Worm (Caenorhabditis elegans) whole organism, late embryonic: ENCODE results near the gene dos-3.

Experiments
- C08G9.2 ChIP-seq: sonication (generic microtip); optimal IDR thresholded peaks from 2 replicates; lab custom pipeline; 2016; ENCODE audit warnings: mild to moderate bottlenecking, missing genetic modification characterization, moderate library complexity, missing compliant biosample characterization
- F13H6.1 ChIP-seq: sonication (generic microtip); optimal IDR thresholded peaks from 2 replicates; lab custom pipeline; 2016; ENCODE audit warnings: missing genetic modification characterization, missing compliant biosample characterization
- T23F11.4 ChIP-seq: fragments of 200-800 bp; sonication (Bioruptor generic); optimal IDR thresholded peaks from 2 replicates; lab custom pipeline; 2018; ENCODE audit warnings: mild to moderate bottlenecking, missing genetic modification characterization, missing compliant biosample characterization
- ceh-14 ChIP-seq: sonication (generic microtip); optimal IDR thresholded peaks from 2 replicates; lab custom pipeline; 2016; ENCODE audit warnings: missing genotype, missing genetic modification characterization, missing compliant biosample characterization
- ceh-19 ChIP-seq: fragments of 200-800 bp; sonication (Bioruptor generic); optimal IDR thresholded peaks from 2 replicates; lab custom pipeline; 2018; ENCODE audit warnings: mild to moderate bottlenecking, missing genetic modification characterization, missing compliant biosample characterization
- ceh-22 ChIP-seq: sonication (generic microtip); optimal IDR thresholded peaks from 2 replicates; lab custom pipeline; 2017; ENCODE audit warnings: missing biosample characterization, missing genetic modification characterization
- ceh-24 ChIP-seq: sonication (generic microtip); optimal IDR thresholded peaks from 2 replicates; lab custom pipeline; 2016; ENCODE audit warnings: mild to moderate bottlenecking, missing genetic modification characterization, missing compliant biosample characterization
- ceh-30 ChIP-seq: fragments of 150-350 bp; optimal IDR thresholded peaks from 2 replicates; lab custom pipeline; 2014; ENCODE audit warnings: missing biosample characterization, missing genetic modification characterization
- ceh-31 ChIP-seq: sonication (generic microtip); optimal IDR thresholded peaks from 2 replicates; lab custom pipeline; 2016; ENCODE audit warnings: missing genetic modification characterization, missing compliant biosample characterization
- ceh-34 ChIP-seq: sonication (generic microtip); optimal IDR thresholded peaks from 2 replicates; lab custom pipeline; 2016; ENCODE audit warnings: mild to moderate bottlenecking, missing genetic modification characterization, missing compliant biosample characterization
- ceh-48 ChIP-seq: sonication (generic microtip); optimal IDR thresholded peaks from 2 replicates; lab custom pipeline; 2016; ENCODE audit warnings: missing genetic modification characterization, inconsistent platforms, missing compliant biosample characterization
- dmd-4 ChIP-seq: sonication (generic microtip); optimal IDR thresholded peaks from 2 replicates; lab custom pipeline; 2016; ENCODE audit warnings: borderline replicate concordance, missing genetic modification characterization, missing compliant biosample characterization
- dve-1 ChIP-seq: sonication (generic microtip); optimal IDR thresholded peaks from 2 replicates; lab custom pipeline; 2017; ENCODE audit warnings: antibody characterized with exemption, mild to moderate bottlenecking, missing genetic modification characterization, missing compliant biosample characterization
- elt-4 ChIP-seq: sonication (generic microtip); optimal IDR thresholded peaks from 2 replicates; lab custom pipeline; 2016; ENCODE audit warnings: missing genetic modification characterization, missing compliant biosample characterization
- ets-4 ChIP-seq: sonication (generic microtip); optimal IDR thresholded peaks from 2 replicates; lab custom pipeline; 2016; ENCODE audit warnings: missing genetic modification characterization, missing compliant biosample characterization
- eyg-1 ChIP-seq: sonication (generic microtip); optimal IDR thresholded peaks from 2 replicates; lab custom pipeline; 2016; ENCODE audit warnings: missing genotype, missing genetic modification characterization, missing compliant biosample characterization
- fkh-10 ChIP-seq: fragments of 150-350 bp; optimal IDR thresholded peaks from 2 replicates; lab custom pipeline; 2014; ENCODE audit warnings: missing biosample characterization, missing genetic modification reagents, missing genetic modification characterization
- fkh-6 ChIP-seq: sonication (generic microtip); optimal IDR thresholded peaks from 2 replicates; lab custom pipeline; 2016; ENCODE audit warnings: missing genetic modification characterization, missing compliant biosample characterization
- gmeb-2 ChIP-seq: sonication (generic microtip); optimal IDR thresholded peaks from 2 replicates; lab custom pipeline; 2016; ENCODE audit warnings: missing genetic modification characterization, inconsistent platforms, missing compliant biosample characterization
- hlh-13 ChIP-seq: fragments of 200-800 bp; sonication (Bioruptor generic); optimal IDR thresholded peaks from 2 replicates; lab custom pipeline; 2018; ENCODE audit warnings: mild to moderate bottlenecking, missing genetic modification characterization, missing compliant biosample characterization
- hlh-30 ChIP-seq: sonication (generic microtip); optimal IDR thresholded peaks from 2 replicates; lab custom pipeline; 2017; ENCODE audit warnings: antibody characterized with exemption, missing genetic modification characterization, missing compliant biosample characterization; ENCODE audit not compliant: insufficient read depth
- hlh-8 ChIP-seq: sonication (generic microtip); optimal IDR thresholded peaks from 2 replicates; lab custom pipeline; 2016; ENCODE audit warnings: missing genotype, missing genetic modification characterization, missing compliant biosample characterization
- lim-6 ChIP-seq: sonication (generic microtip); optimal IDR thresholded peaks from 2 replicates; lab custom pipeline; 2016; ENCODE audit warnings: missing genetic modification characterization, missing compliant biosample characterization
- lin-11 ChIP-seq: fragments of 200-800 bp; sonication (Bioruptor generic); optimal IDR thresholded peaks from 2 replicates; lab custom pipeline; 2018; ENCODE audit warnings: mild to moderate bottlenecking, missing genetic modification characterization, missing compliant biosample characterization
- nfya-1 ChIP-seq: sonication (generic microtip); optimal IDR thresholded peaks from 2 replicates; lab custom pipeline; 2017; ENCODE audit warnings: missing genetic modification characterization, mild to moderate bottlenecking, missing compliant biosample characterization, antibody characterized with exemption, moderate library complexity
- nhr-11 ChIP-seq: fragments of 150-350 bp; optimal IDR thresholded peaks from 2 replicates; lab custom pipeline; 2014; ENCODE audit warnings: missing biosample characterization, missing genetic modification characterization
- nhr-232 ChIP-seq: sonication (generic microtip); optimal IDR thresholded peaks from 2 replicates; lab custom pipeline; 2016; ENCODE audit warnings: missing genetic modification characterization, missing compliant biosample characterization
- npax-4 ChIP-seq: sonication (generic microtip); optimal IDR thresholded peaks from 2 replicates; lab custom pipeline; 2016; ENCODE audit warnings: missing genetic modification characterization, missing compliant biosample characterization
- odd-2 ChIP-seq: sonication (generic microtip); optimal IDR thresholded peaks from 2 replicates; lab custom pipeline; 2017; ENCODE audit warnings: antibody characterized with exemption, mild to moderate bottlenecking, missing genetic modification characterization, missing compliant biosample characterization
- pag-3 ChIP-seq: sonication (generic microtip); optimal IDR thresholded peaks from 2 replicates; lab custom pipeline; 2016; ENCODE audit warnings: missing compliant biosample characterization, missing genetic modification characterization, borderline replicate concordance
- pax-1 ChIP-seq: fragments of 150-350 bp; optimal IDR thresholded peaks from 2 replicates; lab custom pipeline; 2014; ENCODE audit warnings: missing biosample characterization, missing genetic modification characterization
- pha-2 ChIP-seq: sonication (generic microtip); optimal IDR thresholded peaks from 2 replicates; lab custom pipeline; 2017; ENCODE audit warnings: mild to moderate bottlenecking, missing genetic modification characterization, missing compliant biosample characterization
- pha-4 ChIP-seq: fragments of 150-350 bp; optimal IDR thresholded peaks from 2 replicates; lab custom pipeline; 2018; ENCODE audit warnings: missing biosample characterization, missing genetic modification reagents, missing genetic modification characterization
- sdc-2 ChIP-seq: sonication (generic microtip); optimal IDR thresholded peaks from 2 replicates; lab custom pipeline; 2016; ENCODE audit warnings: missing genotype, missing genetic modification characterization, missing compliant biosample characterization
- sox-2 ChIP-seq: fragments of 200-800 bp; sonication (Bioruptor generic); IDR thresholded peaks from 2 replicates; pipeline ENCODE4 v1.3.6; 2022; ENCODE audit warnings: missing genetic modification reagents, missing genetic modification characterization, missing compliant biosample characterization
- tbx-2 ChIP-seq: sonication (generic microtip); optimal IDR thresholded peaks from 2 replicates; lab custom pipeline; 2016; ENCODE audit warnings: missing genetic modification characterization, missing compliant biosample characterization
- tbx-7 ChIP-seq: sonication (generic microtip); optimal IDR thresholded peaks from 2 replicates; lab custom pipeline; 2016; ENCODE audit warnings: missing genotype, missing genetic modification characterization, missing compliant biosample characterization
- ttx-3 ChIP-seq: sonication (generic microtip); optimal IDR thresholded peaks from 2 replicates; lab custom pipeline; 2016; ENCODE audit warnings: missing genetic modification reagents, missing genetic modification characterization, missing compliant biosample characterization
- unc-42 ChIP-seq: sonication (generic microtip); optimal IDR thresholded peaks from 2 replicates; lab custom pipeline; 2016; ENCODE audit warnings: missing genotype, missing genetic modification characterization, missing compliant biosample characterization
- unc-55 ChIP-seq: sonication (generic microtip); optimal IDR thresholded peaks from 2 replicates; lab custom pipeline; 2017; ENCODE audit warnings: missing biosample characterization, missing genetic modification reagents, missing genetic modification characterization

Gene dos-3

DNA sequence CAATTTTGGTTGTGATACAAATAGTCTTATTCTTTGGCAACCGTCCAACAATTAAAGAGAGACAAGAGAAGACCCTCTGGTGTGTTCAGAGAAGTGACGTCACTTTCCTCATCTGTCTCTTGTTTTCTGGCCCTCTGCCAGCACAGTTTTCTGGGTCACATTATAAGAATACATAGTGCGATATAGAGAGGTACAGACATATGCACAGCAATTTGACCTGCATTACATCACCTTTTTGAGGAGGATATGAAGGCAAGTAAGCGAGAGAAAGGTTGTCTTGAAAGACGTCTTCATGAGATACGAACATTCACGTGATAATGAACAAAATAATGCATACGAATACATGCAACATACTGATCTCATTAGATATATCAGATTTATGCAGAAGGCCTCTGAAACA lies 31.2 kb upstream of the dos-3 start:
- TF ChIP-seq lin-11 (tag; lab: Kevin White, UChicago): no peak
- peak; percentile 9 for TF ChIP-seq tbx-2 (tag; lab: Kevin White, UChicago)
- TF ChIP-seq sox-2: no peak
- TF ChIP-seq hlh-30 (tag; lab: Kevin White, UChicago): peak; percentile 60

DNA sequence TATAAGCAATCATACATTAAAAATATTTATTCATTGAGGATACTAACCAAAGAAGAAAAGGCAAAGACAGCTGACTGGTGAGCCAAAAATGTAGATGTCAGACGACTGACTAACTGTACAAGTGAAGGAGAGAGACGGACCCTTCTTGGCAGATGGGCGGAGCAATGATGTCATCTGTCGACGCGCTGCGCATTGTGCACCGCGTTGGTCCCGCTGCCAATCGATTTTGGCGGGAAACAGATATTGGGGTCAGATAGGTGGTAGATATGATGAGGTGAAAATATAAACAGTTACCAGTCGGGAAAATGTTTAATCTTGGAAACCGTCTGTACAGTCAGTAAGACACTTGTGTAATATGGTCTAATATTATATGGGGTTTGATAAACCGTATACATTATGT lies 30.5 kb upstream of the dos-3 start, which contains the start of gene T24C4.2:
TSS of gene T24C4.2 (minus strand) at position 101 of the 400 bp plus-strand sequence.
- TF ChIP-seq pha-2 (tag; lab: Kevin White, UChicago) (no peak), nfya-1 (no peak), pha-4 (tag; lab: Kevin White, UChicago) (no peak), T23F11.4 (GFP tag; lab: Kevin White, UChicago) (no peak), unc-42 (no peak), ceh-34 (no peak), unc-55 (GFP tag; lab: Kevin White, UChicago) (no peak)
- TF ChIP-seq, all 69 proteins: peak for 0

DNA sequence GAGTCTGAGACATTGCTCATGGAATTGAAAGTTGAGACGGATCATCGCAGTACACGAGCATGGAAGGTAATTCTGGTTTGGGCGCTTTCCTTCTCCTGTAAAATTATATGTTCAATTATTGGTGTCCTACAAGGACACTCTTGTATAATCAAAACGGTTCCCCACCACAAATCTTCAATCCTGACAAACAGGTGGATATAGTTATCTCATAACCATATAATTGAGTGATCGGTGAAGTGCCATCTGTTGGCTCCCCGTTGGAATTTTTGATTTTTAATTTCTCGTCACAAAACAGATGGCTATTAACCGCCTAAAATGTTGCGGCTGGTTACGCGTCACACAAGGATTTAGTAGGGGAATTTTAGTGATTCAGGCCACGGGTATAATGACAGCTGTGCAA lies 29.5 kb upstream of the dos-3 start:
- TF ChIP-seq pax-1 (tag; lab: Kevin White, UChicago) (no peak), sdc-2 (tag; lab: Kevin White, UChicago) (no peak), dve-1 (no peak), gmeb-2 (tag; lab: Kevin White, UChicago) (no peak), ttx-3 (tag; lab: Kevin White, UChicago) (no peak), ceh-34 (no peak), odd-2 (tag; lab: Kevin White, UChicago) (no peak), unc-42 (no peak), ceh-48 (no peak), nhr-11 (no peak), nhr-232 (tag; lab: Kevin White, UChicago) (no peak), ceh-19 (GFP tag; lab: Kevin White, UChicago) (no peak), fkh-10 (GFP tag; lab: Kevin White, UChicago) (no peak), lim-6 (tag; lab: Kevin White, UChicago) (no peak), T23F11.4 (GFP tag; lab: Kevin White, UChicago) (no peak), elt-4 (tag; lab: Kevin White, UChicago) (no peak), ceh-14 (tag; lab: Kevin White, UChicago) (no peak), ceh-22 (tag; lab: Kevin White, UChicago) (no peak)

DNA sequence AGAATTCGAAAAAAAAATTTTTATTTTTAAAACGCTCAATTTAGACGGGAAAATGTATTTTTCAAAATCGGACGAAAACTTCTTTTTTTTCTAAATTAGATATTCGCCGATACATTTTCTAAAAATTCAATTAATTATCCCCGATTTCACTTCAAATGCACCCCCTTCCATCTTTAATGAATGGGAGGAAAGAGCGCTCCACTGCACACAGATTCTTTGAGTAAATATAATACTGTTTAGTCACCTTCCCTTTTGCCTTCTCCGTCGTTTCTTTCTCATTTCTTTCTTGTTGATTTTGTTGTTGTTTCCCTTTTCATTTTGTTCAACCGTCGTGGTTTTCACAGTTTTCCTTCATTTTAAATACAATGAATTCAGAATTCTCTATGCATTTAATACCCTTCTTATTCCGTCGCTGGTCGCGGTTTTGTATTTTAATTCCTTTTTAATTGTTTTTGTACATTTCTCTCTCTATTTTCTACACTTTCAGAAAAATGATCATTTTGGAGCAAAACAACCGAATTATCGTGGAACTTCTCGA lies 22.5 kb upstream of the dos-3 start, which contains the start of gene arx-4:
TSS of gene arx-4 (plus strand) at position 488 of the 538 bp plus-strand sequence.
- no peak for TF ChIP-seq ceh-19 (GFP tag; lab: Kevin White, UChicago)
- no peak for TF ChIP-seq ceh-14 (tag; lab: Kevin White, UChicago)
- peak; percentile 28 for TF ChIP-seq ceh-31
- no peak for TF ChIP-seq ceh-24 (tag; lab: Kevin White, UChicago)
- TF ChIP-seq ceh-30 (tag; lab: Kevin White, UChicago): no peak
- peak; percentile 95 for TF ChIP-seq unc-42
- TF ChIP-seq eyg-1: no peak

DNA sequence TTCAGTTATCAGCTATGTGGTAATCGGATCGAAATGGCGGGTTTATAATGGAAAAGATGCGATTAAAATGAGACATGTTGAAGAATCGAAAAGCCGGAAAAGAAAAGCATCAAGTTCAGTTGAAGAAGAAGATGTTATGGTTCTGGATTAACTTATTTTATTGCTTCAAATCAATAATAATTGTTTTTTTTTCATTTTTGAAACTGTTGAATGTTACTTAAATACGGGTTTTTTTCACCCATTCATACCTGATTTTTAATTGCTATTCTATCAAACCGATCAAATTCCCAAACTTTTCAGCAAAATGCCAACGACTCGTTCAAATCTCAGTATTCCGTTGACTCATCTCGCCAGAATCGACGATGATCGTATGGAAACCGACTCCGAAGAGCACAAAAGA lies 20.5 kb upstream of the dos-3 start, which contains the start of gene exos-4.2:
TSS of gene exos-4.2 (plus strand) at position 301 of the 400 bp plus-strand sequence.
- TF ChIP-seq unc-42: no peak
- TF ChIP-seq, all 69 proteins: peak for 0

DNA sequence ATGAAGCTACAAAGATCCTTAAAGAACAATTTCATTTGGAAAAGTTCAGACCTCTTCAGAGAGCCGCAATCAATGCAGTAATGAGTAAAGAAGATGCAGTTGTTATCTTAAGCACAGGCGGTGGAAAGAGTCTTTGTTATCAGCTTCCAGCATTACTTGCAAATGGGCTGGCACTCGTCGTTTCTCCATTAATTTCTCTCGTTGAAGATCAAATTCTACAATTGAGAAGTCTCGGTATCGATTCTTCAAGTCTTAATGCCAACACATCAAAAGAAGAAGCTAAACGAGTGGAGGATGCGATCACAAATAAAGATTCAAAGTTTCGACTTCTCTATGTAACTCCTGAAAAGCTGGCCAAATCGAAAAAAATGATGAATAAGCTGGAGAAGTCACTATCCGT lies 17.5 kb upstream of the dos-3 start:
- TF ChIP-seq npax-4 (tag; lab: Kevin White, UChicago): no peak
- TF ChIP-seq hlh-13 (GFP tag; lab: Kevin White, UChicago): no peak
- TF ChIP-seq ceh-48: no peak
- TF ChIP-seq hlh-8: no peak
- no peak for TF ChIP-seq fkh-6 (tag; lab: Kevin White, UChicago)
- TF ChIP-seq pag-3 (tag; lab: Kevin White, UChicago): no peak
- TF ChIP-seq pax-1 (tag; lab: Kevin White, UChicago): no peak
- TF ChIP-seq ceh-30 (tag; lab: Kevin White, UChicago): no peak
- no peak for TF ChIP-seq F13H6.1 (tag; lab: Kevin White, UChicago)
- no peak for TF ChIP-seq C08G9.2
- TF ChIP-seq pha-4 (tag; lab: Kevin White, UChicago): no peak
- no peak for TF ChIP-seq fkh-10 (GFP tag; lab: Kevin White, UChicago)
- no peak for TF ChIP-seq dmd-4 (tag; lab: Kevin White, UChicago)
- no peak for TF ChIP-seq nhr-232 (tag; lab: Kevin White, UChicago)
- TF ChIP-seq ets-4: no peak
- no peak for TF ChIP-seq sdc-2 (tag; lab: Kevin White, UChicago)
- no peak for TF ChIP-seq tbx-7 (tag; lab: Kevin White, UChicago)
- TF ChIP-seq ceh-31: no peak
- TF ChIP-seq, all 69 proteins: peak for 0
